Fruit fly (Drosophila melanogaster): Measurements from ENCODE around the gene Oseg5.

Gene Oseg5

DNA sequence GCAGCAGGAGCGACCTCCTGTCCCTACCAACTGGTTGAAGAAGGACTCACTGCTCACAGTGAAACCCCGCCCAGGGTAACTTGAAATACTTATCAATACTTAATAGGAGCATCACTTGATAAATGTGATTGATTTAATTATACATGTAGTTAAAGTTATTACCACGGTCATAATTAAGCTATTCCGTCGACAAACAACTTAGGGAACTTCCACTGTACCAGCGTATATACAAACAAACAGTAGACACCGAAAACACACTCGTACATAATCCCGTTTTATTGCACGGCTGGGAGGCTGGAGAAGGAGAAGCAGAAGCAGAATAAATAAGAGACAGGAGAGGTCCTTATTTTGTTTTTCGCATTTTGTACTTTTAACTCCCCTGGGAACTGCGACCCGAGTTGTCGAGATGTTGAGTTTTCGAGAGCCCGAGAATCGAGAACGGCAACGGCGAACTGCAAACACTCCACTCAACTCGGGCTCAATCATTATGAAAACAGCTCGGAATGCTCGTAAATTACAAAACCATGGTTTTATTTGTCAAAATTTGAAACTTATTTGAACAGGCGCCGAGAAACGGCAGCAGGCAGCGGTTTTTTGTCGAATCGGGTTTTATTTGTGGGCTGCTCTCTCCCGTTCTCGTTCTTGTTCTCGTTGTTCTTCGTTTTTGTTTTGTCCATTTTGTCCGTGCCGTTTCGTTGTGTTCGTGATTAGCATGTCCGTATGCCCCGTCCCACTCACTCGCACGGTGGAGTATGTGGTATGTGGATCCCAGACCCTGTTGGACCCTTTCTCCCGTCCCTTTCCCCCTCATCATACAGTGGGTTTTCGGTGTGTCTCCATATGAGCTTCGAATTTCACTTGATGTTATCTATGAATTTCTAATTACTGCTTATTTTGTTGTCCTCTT is 35.4 kb downstream of the Oseg5 start (continued):
- peak; percentile 96 for TF ChIP-seq fd59A (GFP tag; optimal IDR thresholded peaks at IDR 0.05)
- TF ChIP-seq fkh (GFP tag; optimal IDR thresholded peaks at IDR 0.05), result peak; percentile 61
- peak; percentile 99 for TF ChIP-seq Eip78C (GFP tag)
- peak; percentile 91 for TF ChIP-seq Sox15 (GFP tag; optimal IDR thresholded peaks at IDR 0.05)
- peak; percentile 77 for TF ChIP-seq CG8119 (GFP tag; IDR thresholded peaks at IDR 0.05)
- TF ChIP-seq net (GFP tag; optimal IDR thresholded peaks at IDR 0.05), result peak; percentile 93
- peak; percentile 98 for TF ChIP-seq Hr39 (GFP tag; optimal IDR thresholded peaks at IDR 0.05)
- peak; percentile 95 for TF ChIP-seq CG10631 (GFP tag; optimal IDR thresholded peaks at IDR 0.05)
- TF ChIP-seq Hr4 (GFP tag; optimal IDR thresholded peaks at IDR 0.05), result peak; percentile 81
- peak; percentile 95 for TF ChIP-seq Eip93F (GFP tag; optimal IDR thresholded peaks at IDR 0.05)
- TF ChIP-seq Ets96B (tag; optimal IDR thresholded peaks at IDR 0.05), result peak; percentile 97
- peak; percentile 96 to 98 for TF ChIP-seq ss (GFP tag; optimal IDR thresholded peaks at IDR 0.05)
- peak; percentile 97 for TF ChIP-seq CG3032 (tag; optimal IDR thresholded peaks at IDR 0.05)
- no peak; the same call in 1 of the 2 replicates for TF ChIP-seq CG11294 (GFP tag; IDR thresholded peaks at IDR 0.05)
- TF ChIP-seq spab (GFP tag; optimal IDR thresholded peaks at IDR 0.05), result peak; percentile 98
- TF ChIP-seq Met (GFP tag; optimal IDR thresholded peaks at IDR 0.05), result peak; percentile 99
- TF ChIP-seq lz (GFP tag; optimal IDR thresholded peaks at IDR 0.05), result peak; percentile 97
- peak; percentile 82 for TF ChIP-seq Lpt (GFP tag; optimal IDR thresholded peaks at IDR 0.05)
- peak; percentile 93 for TF ChIP-seq CG8632 (GFP tag; optimal IDR thresholded peaks at IDR 0.05)
- TF ChIP-seq CG8319 (GFP tag; optimal IDR thresholded peaks at IDR 0.05), result peak; percentile 94
- peak; percentile 78 for TF ChIP-seq eg (GFP tag; IDR thresholded peaks at IDR 0.05)
- TF ChIP-seq CG32006 (GFP tag; optimal IDR thresholded peaks at IDR 0.05), result peak; percentile 79

- TF ChIP-seq fd85E (GFP tag; optimal IDR thresholded peaks at IDR 0.05) (no peak), CG6808 (GFP tag; optimal IDR thresholded peaks at IDR 0.05) (no peak), spab (GFP tag; optimal IDR thresholded peaks at IDR 0.05) (no peak), CG8119 (GFP tag; IDR thresholded peaks at IDR 0.05) (no peak), CG8632 (GFP tag; optimal IDR thresholded peaks at IDR 0.05) (no peak), Blimp-1 (GFP tag; optimal IDR thresholded peaks at IDR 0.05) (no peak), Lpt (GFP tag; optimal IDR thresholded peaks at IDR 0.05) (peak; percentile 4), Gug (GFP tag; IDR thresholded peaks at IDR 0.05) (no peak), lz (GFP tag; optimal IDR thresholded peaks at IDR 0.05) (no peak), fkh (GFP tag; optimal IDR thresholded peaks at IDR 0.05) (no peak), CG11294 (GFP tag; IDR thresholded peaks at IDR 0.05) (no peak), CG3919 (GFP tag; optimal IDR thresholded peaks at IDR 0.05) (no peak), cyc (GFP tag; optimal IDR thresholded peaks at IDR 0.05) (no peak), Eip78C (GFP tag) (peak; percentile 23), net (GFP tag; optimal IDR thresholded peaks at IDR 0.05) (peak; percentile 23), CG15336 (GFP tag; IDR thresholded peaks at IDR 0.05) (peak; percentile 25; the same call in 1 of the 2 replicates), Smox (GFP tag; optimal IDR thresholded peaks at IDR 0.05) (no peak), CG6854 (GFP tag; optimal IDR thresholded peaks at IDR 0.05) (peak; percentile 39), pdm3 (GFP tag; optimal IDR thresholded peaks at IDR 0.05) (peak; percentile 2), esn (GFP tag; optimal IDR thresholded peaks at IDR 0.05) (no peak), CG10669 (GFP tag; optimal IDR thresholded peaks at IDR 0.05) (no peak), Hr38 (GFP tag; optimal IDR thresholded peaks at IDR 0.05) (no peak), vri (GFP tag; optimal IDR thresholded peaks at IDR 0.05) (peak; percentile 22), Sox14 (GFP tag; optimal IDR thresholded peaks at IDR 0.05) (no peak), CG6163 (GFP tag; IDR thresholded peaks at IDR 0.05) (peak; percentile 64; the same call in 2 of the 3 replicates), CG8319 (GFP tag; optimal IDR thresholded peaks at IDR 0.05) (no peak), CG34406 (GFP tag; optimal IDR thresholded peaks at IDR 0.05) (no peak), CG16779 (tag; optimal IDR thresholded peaks at IDR 0.05) (no peak), CG9139 (GFP tag; optimal IDR thresholded peaks at IDR 0.05) (peak; percentile 53), dac (GFP tag; optimal IDR thresholded peaks at IDR 0.05) (no peak), Ets21C (GFP tag; optimal IDR thresholded peaks at IDR 0.05) (no peak), CG6276 (GFP tag; optimal IDR thresholded peaks at IDR 0.05) (peak; percentile 12), CG31627 (GFP tag; optimal IDR thresholded peaks at IDR 0.05) (no peak), Ets96B (tag; optimal IDR thresholded peaks at IDR 0.05) (no peak), Hr4 (GFP tag; optimal IDR thresholded peaks at IDR 0.05) (no peak), CG6792 (GFP tag; optimal IDR thresholded peaks at IDR 0.05) (no peak), svp (GFP tag) (peak; percentile 55), Met (GFP tag; optimal IDR thresholded peaks at IDR 0.05) (no peak)
Observed at dm6 chr2L:20798351-20798777, 37.3 kb downstream of the Oseg5 start.

Measured in whole organism, prepupa.